Worm (Caenorhabditis elegans) whole organism, early embryonic: ENCODE measurements around the gene exc-6.

Source experiments
- aly-1 ChIP-seq: sonication (generic microtip); optimal IDR thresholded peaks from 2 replicates; lab custom pipeline; 2016; ENCODE audit warnings: missing genetic modification characterization, missing compliant biosample characterization
- ama-1 ChIP-seq: fragments of 150-350 bp; optimal IDR thresholded peaks from 2 replicates; lab custom pipeline; 2014
- ceh-36 ChIP-seq: sonication (generic microtip); optimal IDR thresholded peaks from 2 replicates; lab custom pipeline; 2016; ENCODE audit warnings: missing genetic modification characterization, inconsistent platforms, missing compliant biosample characterization
- ets-7 ChIP-seq: sonication (generic microtip); optimal IDR thresholded peaks from 2 replicates; lab custom pipeline; 2016; ENCODE audit warnings: missing genotype, missing genetic modification characterization, missing compliant biosample characterization
- hmbx-1 ChIP-seq: sonication (generic microtip); optimal IDR thresholded peaks from 2 replicates; lab custom pipeline; 2016; ENCODE audit warnings: mild to moderate bottlenecking, missing genetic modification characterization, missing compliant biosample characterization
- hmg-4 ChIP-seq: fragments of 200-800 bp; sonication (Bioruptor generic); optimal IDR thresholded peaks from 2 replicates; lab custom pipeline; 2018; ENCODE audit warnings: mild to moderate bottlenecking, missing genetic modification characterization, missing compliant biosample characterization
- pes-1 ChIP-seq: fragments of 200-800 bp; sonication (Bioruptor generic); IDR thresholded peaks from 2 replicates; pipeline ENCODE4 v1.3.6; 2022; ENCODE audit warnings: missing genetic modification reagents, missing genetic modification characterization, missing compliant biosample characterization
- scrt-1 ChIP-seq: fragments of 200-800 bp; sonication (Bioruptor generic); IDR thresholded peaks from 2 replicates; pipeline ENCODE4 v1.3.6; 2022; ENCODE audit warnings: missing genetic modification characterization, missing compliant biosample characterization
- tbx-11 ChIP-seq: fragments of 200-800 bp; sonication (Bioruptor generic); IDR thresholded peaks from 2 replicates; pipeline ENCODE4 v1.3.6; 2022; ENCODE audit warnings: missing genetic modification characterization, missing compliant biosample characterization
- tbx-37 ChIP-seq: fragments of 200-800 bp; sonication (Bioruptor generic); conservative IDR thresholded peaks from 2 replicates; pipeline ENCODE4 v1.3.6; 2022; ENCODE audit warnings: missing genetic modification reagents, missing genetic modification characterization, missing compliant biosample characterization

DNA sequence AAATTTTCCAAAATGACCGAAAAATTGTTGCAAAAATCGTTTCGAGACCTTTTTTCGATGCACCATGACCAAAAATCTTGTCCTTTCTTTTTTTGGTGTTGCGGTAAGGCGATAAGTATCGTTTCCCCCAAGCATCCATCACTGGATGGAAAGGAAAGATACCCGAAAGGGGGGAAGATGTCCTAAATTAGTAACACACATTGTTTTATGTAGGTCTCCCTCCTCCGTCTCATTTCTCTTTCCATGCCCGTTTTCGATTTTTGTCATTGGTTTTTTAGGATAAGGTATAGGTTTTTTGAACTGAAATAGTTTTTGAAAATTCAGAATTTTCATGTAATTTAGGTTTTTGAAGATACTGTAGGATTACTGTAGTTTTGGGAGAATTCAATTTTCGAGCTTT lies 46.5 kb downstream of the exc-6 start:
- TF ChIP-seq scrt-1 (GFP tag; lab: Robert Waterston, UW) (no peak), hmg-4 (GFP tag; lab: Kevin White, UChicago) (no peak), hmbx-1 (no peak), ceh-36 (no peak), ama-1 (lab: Kevin White, UChicago) (no peak), tbx-37 (GFP tag; lab: Robert Waterston, UW) (no peak), ets-7 (tag; lab: Kevin White, UChicago) (no peak), aly-1 (no peak), tbx-11 (no peak), pes-1 (no peak)
